Worm (Caenorhabditis elegans) whole organism, late embryonic: ENCODE data around the gene oxy-4.

ENCODE experiments used
- C38D4.7 ChIP-seq: fragments of 200-800 bp; sonication (Bioruptor generic); optimal IDR thresholded peaks from 2 replicates; lab custom pipeline; 2018; ENCODE audit warnings: mild to moderate bottlenecking, missing genetic modification characterization, moderate library complexity, missing compliant biosample characterization
- K02D7.2 ChIP-seq: sonication (generic microtip); optimal IDR thresholded peaks from 2 replicates; lab custom pipeline; 2017; ENCODE audit warnings: mild to moderate bottlenecking, missing genetic modification characterization, missing compliant biosample characterization
- T23F11.4 ChIP-seq: fragments of 200-800 bp; sonication (Bioruptor generic); optimal IDR thresholded peaks from 2 replicates; lab custom pipeline; 2018; ENCODE audit warnings: mild to moderate bottlenecking, missing genetic modification characterization, missing compliant biosample characterization
- Y22D7AL.16 ChIP-seq: sonication (generic microtip); optimal IDR thresholded peaks from 2 replicates; lab custom pipeline; 2016; ENCODE audit warnings: missing genetic modification characterization, missing compliant biosample characterization
- ahr-1 ChIP-seq: sonication (generic microtip); optimal IDR thresholded peaks from 2 replicates; lab custom pipeline; 2016; ENCODE audit warnings: missing genetic modification characterization, missing compliant biosample characterization
- ceh-18 ChIP-seq: sonication (generic microtip); optimal IDR thresholded peaks from 2 replicates; lab custom pipeline; 2016; ENCODE audit warnings: missing genetic modification characterization, missing compliant biosample characterization
- ceh-19 ChIP-seq: fragments of 200-800 bp; sonication (Bioruptor generic); optimal IDR thresholded peaks from 2 replicates; lab custom pipeline; 2018; ENCODE audit warnings: mild to moderate bottlenecking, missing genetic modification characterization, missing compliant biosample characterization
- ceh-2 ChIP-seq: sonication (generic microtip); optimal IDR thresholded peaks from 2 replicates; lab custom pipeline; 2016; ENCODE audit warnings: missing genotype, missing genetic modification characterization, missing compliant biosample characterization
- ceh-24 ChIP-seq: sonication (generic microtip); optimal IDR thresholded peaks from 2 replicates; lab custom pipeline; 2016; ENCODE audit warnings: mild to moderate bottlenecking, missing genetic modification characterization, missing compliant biosample characterization
- ceh-30 ChIP-seq: fragments of 150-350 bp; optimal IDR thresholded peaks from 2 replicates; lab custom pipeline; 2014; ENCODE audit warnings: missing biosample characterization, missing genetic modification characterization
- ceh-31 ChIP-seq: sonication (generic microtip); optimal IDR thresholded peaks from 2 replicates; lab custom pipeline; 2016; ENCODE audit warnings: missing genetic modification characterization, missing compliant biosample characterization
- ceh-45 ChIP-seq: fragments of 200-800 bp; sonication (Bioruptor generic); IDR thresholded peaks from 2 replicates; pipeline ENCODE4 v1.3.6; 2022; ENCODE audit warnings: missing genetic modification reagents, missing genetic modification characterization, missing compliant biosample characterization
- ceh-48 ChIP-seq: sonication (generic microtip); optimal IDR thresholded peaks from 2 replicates; lab custom pipeline; 2016; ENCODE audit warnings: missing genetic modification characterization, inconsistent platforms, missing compliant biosample characterization
- ceh-6 ChIP-seq: fragments of 200-800 bp; sonication (Bioruptor generic); optimal IDR thresholded peaks from 2 replicates; lab custom pipeline; 2018; ENCODE audit warnings: mild to moderate bottlenecking, missing genetic modification characterization, missing compliant biosample characterization
- dmd-4 ChIP-seq: sonication (generic microtip); optimal IDR thresholded peaks from 2 replicates; lab custom pipeline; 2016; ENCODE audit warnings: borderline replicate concordance, missing genetic modification characterization, missing compliant biosample characterization
- elt-2 ChIP-seq: sonication (generic microtip); optimal IDR thresholded peaks from 2 replicates; lab custom pipeline; 2016; ENCODE audit warnings: missing genetic modification reagents, missing genetic modification characterization, missing compliant biosample characterization
- elt-4 ChIP-seq: sonication (generic microtip); optimal IDR thresholded peaks from 2 replicates; lab custom pipeline; 2016; ENCODE audit warnings: missing genetic modification characterization, missing compliant biosample characterization
- ets-4 ChIP-seq: sonication (generic microtip); optimal IDR thresholded peaks from 2 replicates; lab custom pipeline; 2016; ENCODE audit warnings: missing genetic modification characterization, missing compliant biosample characterization
- eyg-1 ChIP-seq: sonication (generic microtip); optimal IDR thresholded peaks from 2 replicates; lab custom pipeline; 2016; ENCODE audit warnings: missing genotype, missing genetic modification characterization, missing compliant biosample characterization
- fax-1 ChIP-seq: sonication (generic microtip); optimal IDR thresholded peaks from 2 replicates; lab custom pipeline; 2016; ENCODE audit warnings: missing genotype, missing genetic modification characterization, missing compliant biosample characterization
- fkh-10 ChIP-seq: fragments of 150-350 bp; optimal IDR thresholded peaks from 2 replicates; lab custom pipeline; 2014; ENCODE audit warnings: missing biosample characterization, missing genetic modification reagents, missing genetic modification characterization
- fkh-6 ChIP-seq: sonication (generic microtip); optimal IDR thresholded peaks from 2 replicates; lab custom pipeline; 2016; ENCODE audit warnings: missing genetic modification characterization, missing compliant biosample characterization
- hlh-13 ChIP-seq: fragments of 200-800 bp; sonication (Bioruptor generic); optimal IDR thresholded peaks from 2 replicates; lab custom pipeline; 2018; ENCODE audit warnings: mild to moderate bottlenecking, missing genetic modification characterization, missing compliant biosample characterization
- hlh-15 ChIP-seq: sonication (generic microtip); optimal IDR thresholded peaks from 2 replicates; lab custom pipeline; 2016; ENCODE audit warnings: missing genetic modification characterization, missing compliant biosample characterization
- hlh-6 ChIP-seq: sonication (generic microtip); optimal IDR thresholded peaks from 2 replicates; lab custom pipeline; 2016; ENCODE audit warnings: missing genotype, missing genetic modification characterization, missing compliant biosample characterization
- lin-11 ChIP-seq: fragments of 200-800 bp; sonication (Bioruptor generic); optimal IDR thresholded peaks from 2 replicates; lab custom pipeline; 2018; ENCODE audit warnings: mild to moderate bottlenecking, missing genetic modification characterization, missing compliant biosample characterization
- madf-2 ChIP-seq: sonication (generic microtip); optimal IDR thresholded peaks from 2 replicates; lab custom pipeline; 2017; ENCODE audit warnings: missing genetic modification characterization, missing compliant biosample characterization
- mec-3 ChIP-seq: sonication (generic microtip); optimal IDR thresholded peaks from 2 replicates; lab custom pipeline; 2016; ENCODE audit warnings: borderline replicate concordance, missing genetic modification characterization, missing compliant biosample characterization
- nfya-1 ChIP-seq: sonication (generic microtip); optimal IDR thresholded peaks from 2 replicates; lab custom pipeline; 2017; ENCODE audit warnings: missing genetic modification characterization, mild to moderate bottlenecking, missing compliant biosample characterization, antibody characterized with exemption, moderate library complexity
- nhr-232 ChIP-seq: sonication (generic microtip); optimal IDR thresholded peaks from 2 replicates; lab custom pipeline; 2016; ENCODE audit warnings: missing genetic modification characterization, missing compliant biosample characterization
- npax-4 ChIP-seq: sonication (generic microtip); optimal IDR thresholded peaks from 2 replicates; lab custom pipeline; 2016; ENCODE audit warnings: missing genetic modification characterization, missing compliant biosample characterization
- pag-3 ChIP-seq: sonication (generic microtip); optimal IDR thresholded peaks from 2 replicates; lab custom pipeline; 2016; ENCODE audit warnings: missing compliant biosample characterization, missing genetic modification characterization, borderline replicate concordance
- pat-9 ChIP-seq: fragments of 200-800 bp; sonication (Bioruptor generic); optimal IDR thresholded peaks from 2 replicates; lab custom pipeline; 2018; ENCODE audit warnings: mild to moderate bottlenecking, missing genetic modification characterization, moderate library complexity, missing compliant biosample characterization
- pha-2 ChIP-seq: sonication (generic microtip); optimal IDR thresholded peaks from 2 replicates; lab custom pipeline; 2017; ENCODE audit warnings: mild to moderate bottlenecking, missing genetic modification characterization, missing compliant biosample characterization
- pqm-1 ChIP-seq: sonication (generic microtip); optimal IDR thresholded peaks from 2 replicates; lab custom pipeline; 2016; ENCODE audit warnings: missing genetic modification characterization, missing compliant biosample characterization
- pros-1 ChIP-seq: fragments of 150-350 bp; optimal IDR thresholded peaks from 2 replicates; lab custom pipeline; 2014; ENCODE audit warnings: missing biosample characterization, missing genetic modification reagents, missing genetic modification characterization
- ref-2 ChIP-seq: sonication (generic microtip); optimal IDR thresholded peaks from 2 replicates; lab custom pipeline; 2016; ENCODE audit warnings: missing genetic modification characterization, missing compliant biosample characterization
- sdc-2 ChIP-seq: sonication (generic microtip); optimal IDR thresholded peaks from 2 replicates; lab custom pipeline; 2016; ENCODE audit warnings: missing genotype, missing genetic modification characterization, missing compliant biosample characterization
- sox-2 ChIP-seq: fragments of 200-800 bp; sonication (Bioruptor generic); IDR thresholded peaks from 2 replicates; pipeline ENCODE4 v1.3.6; 2022; ENCODE audit warnings: missing genetic modification reagents, missing genetic modification characterization, missing compliant biosample characterization
- sox-4 ChIP-seq: sonication (generic microtip); optimal IDR thresholded peaks from 2 replicates; lab custom pipeline; 2017; ENCODE audit warnings: mild to moderate bottlenecking, missing genetic modification characterization, inconsistent platforms, missing compliant biosample characterization
- tbx-2 ChIP-seq: sonication (generic microtip); optimal IDR thresholded peaks from 2 replicates; lab custom pipeline; 2016; ENCODE audit warnings: missing genetic modification characterization, missing compliant biosample characterization
- tbx-7 ChIP-seq: sonication (generic microtip); optimal IDR thresholded peaks from 2 replicates; lab custom pipeline; 2016; ENCODE audit warnings: missing genotype, missing genetic modification characterization, missing compliant biosample characterization
- ttx-3 ChIP-seq: sonication (generic microtip); optimal IDR thresholded peaks from 2 replicates; lab custom pipeline; 2016; ENCODE audit warnings: missing genetic modification reagents, missing genetic modification characterization, missing compliant biosample characterization
- unc-3 ChIP-seq, 2 experiments: fragments of 200-800 bp in 1 of 2; sonication (Bioruptor generic) in 1 of 2; sonication (generic microtip) in 1 of 2; conservative IDR thresholded peaks in 1 of 2; optimal IDR thresholded peaks in 1 of 2; 2 replicates each; pipeline versions ENCODE4 v1.3.6 to Lab custom; 2016 to 2022; ENCODE audit warnings: missing compliant biosample characterization in 2 of 2, missing genetic modification characterization in 2 of 2, missing genetic modification reagents in 1 of 2
- unc-55 ChIP-seq: sonication (generic microtip); optimal IDR thresholded peaks from 2 replicates; lab custom pipeline; 2017; ENCODE audit warnings: missing biosample characterization, missing genetic modification reagents, missing genetic modification characterization
- zip-5 ChIP-seq: sonication (generic microtip); optimal IDR thresholded peaks from 2 replicates; lab custom pipeline; 2016; ENCODE audit warnings: missing genetic modification characterization, missing compliant biosample characterization
- ztf-16 ChIP-seq: sonication (generic microtip); optimal IDR thresholded peaks from 2 replicates; lab custom pipeline; 2017; ENCODE audit warnings: missing genetic modification characterization, missing compliant biosample characterization

The oxy-4 gene

ce11 chrIII:5172470-5172869 is 13.9 kb upstream of the oxy-4 start, which contains the start of gene K10D2.5 (continued):
- TF ChIP-seq sox-2 (GFP tag; lab: Robert Waterston, UW) (peak; percentile 23), fkh-10 (no peak), pros-1 (tag; lab: Kevin White, UChicago) (peak; percentile 51), ceh-2 (tag; lab: Kevin White, UChicago) (peak; percentile 99), ahr-1 (tag; lab: Kevin White, UChicago) (peak; percentile 80), unc-3 (GFP tag; conservative IDR thresholded peaks at IDR 0.05; lab: Robert Waterston, UW) (peak; percentile 79), unc-3 (tag; optimal IDR thresholded peaks at IDR 0.05; lab: Kevin White, UChicago) (peak; percentile 45), fkh-6 (tag; lab: Kevin White, UChicago) (peak; percentile 85), Y22D7AL.16 (no peak), ztf-16 (peak; percentile 92), mec-3 (peak; percentile 98), eyg-1 (tag; lab: Kevin White, UChicago) (peak; percentile 89), pha-2 (no peak), ceh-6 (peak; percentile 45), ceh-18 (tag; lab: Kevin White, UChicago) (peak; percentile 95), K02D7.2 (tag; lab: Kevin White, UChicago) (peak; percentile 60), ceh-31 (peak; percentile 100), pag-3 (tag; lab: Kevin White, UChicago) (peak; percentile 78), sdc-2 (tag; lab: Kevin White, UChicago) (peak; percentile 79), sox-4 (tag; lab: Kevin White, UChicago) (no peak), madf-2 (tag; lab: Kevin White, UChicago) (peak; percentile 80), ceh-45 (GFP tag; lab: Robert Waterston, UW) (0 out of 2 replicates have a peak, but pooled peaks have one; percentile 16), hlh-6 (tag; lab: Kevin White, UChicago) (peak; percentile 89), nhr-232 (tag; lab: Kevin White, UChicago) (peak; percentile 25), dmd-4 (tag; lab: Kevin White, UChicago) (peak; percentile 87), ets-4 (tag; lab: Kevin White, UChicago) (peak; percentile 100), fax-1 (tag; lab: Kevin White, UChicago) (peak; percentile 93), ceh-24 (tag; lab: Kevin White, UChicago) (no peak), tbx-7 (tag; lab: Kevin White, UChicago) (peak; percentile 99), hlh-13 (GFP tag; lab: Kevin White, UChicago) (peak; percentile 49), nfya-1 (peak; percentile 78), elt-4 (tag; lab: Kevin White, UChicago) (peak; percentile 91), ceh-48 (tag; lab: Kevin White, UChicago) (peak; percentile 39), ceh-30 (tag; lab: Kevin White, UChicago) (no peak), ttx-3 (tag; lab: Kevin White, UChicago) (no peak), ceh-19 (peak; percentile 41), zip-5 (peak; percentile 92), T23F11.4 (GFP tag; lab: Kevin White, UChicago) (no peak), hlh-15 (tag; lab: Kevin White, UChicago) (peak; percentile 52), ref-2 (tag; lab: Kevin White, UChicago) (peak; percentile 99), pat-9 (tag; lab: Kevin White, UChicago) (peak; percentile 15), C38D4.7 (no peak), pqm-1 (peak; percentile 94), lin-11 (tag; lab: Kevin White, UChicago) (no peak), unc-55 (GFP tag; lab: Kevin White, UChicago) (no peak), tbx-2 (peak; percentile 99), elt-2 (peak; percentile 84), npax-4 (tag; lab: Kevin White, UChicago) (no peak)
- TF ChIP-seq, all 69 proteins: peak for 49
